Fruit fly (Drosophila melanogaster) whole organism, embryonic: ENCODE results near the gene CG14840.

Source experiments
- ATbp ChIP-seq: fragments of 200-800 bp; sonication (Bioruptor generic); optimal IDR thresholded peaks from 2 replicates; lab custom pipeline; 2017; ENCODE audit warnings: missing biosample characterization, mild to moderate bottlenecking, missing genetic modification characterization, missing genetic modification reagents
- Ada2b ChIP-seq: fragments of 200-800 bp; sonication (Bioruptor generic); IDR thresholded peaks from 2 replicates; pipeline ENCODE4 v1.3.6; 2022; ENCODE audit warnings: missing biosample characterization, missing genetic modification characterization
- BtbVII ChIP-seq: fragments of 200-800 bp; sonication (Bioruptor generic); optimal IDR thresholded peaks from 3 replicates; lab custom pipeline; 2017; ENCODE audit warnings: missing biosample characterization, mild to moderate bottlenecking, missing genetic modification characterization
- CG10267 ChIP-seq: fragments of 200-800 bp; sonication (Bioruptor generic); optimal IDR thresholded peaks from 2 replicates; lab custom pipeline; 2018; ENCODE audit warnings: missing biosample characterization, mild to moderate bottlenecking, missing genetic modification characterization, moderate library complexity
- CG10462 ChIP-seq: fragments of 200-800 bp; sonication (Bioruptor generic); optimal IDR thresholded peaks from 2 replicates; lab custom pipeline; 2016; ENCODE audit warnings: missing biosample characterization, missing genetic modification characterization
- CG10543 ChIP-seq: fragments of 200-800 bp; sonication (Bioruptor generic); optimal IDR thresholded peaks from 3 replicates; lab custom pipeline; 2017; ENCODE audit warnings: missing biosample characterization, mild to moderate bottlenecking, missing genetic modification characterization, moderate library complexity
- CG10979 ChIP-seq: fragments of 200-800 bp; sonication (Bioruptor generic); optimal IDR thresholded peaks from 2 replicates; lab custom pipeline; 2018; ENCODE audit warnings: missing biosample characterization, mild to moderate bottlenecking, missing genetic modification characterization, moderate library complexity
- CG11085 ChIP-seq: fragments of 200-800 bp; sonication (Bioruptor generic); IDR thresholded peaks from 2 replicates; pipeline ENCODE4 v1.3.6; 2022; ENCODE audit warnings: missing biosample characterization, missing genetic modification characterization
- CG12942 ChIP-seq: fragments of 200-800 bp; sonication (Bioruptor generic); optimal IDR thresholded peaks from 3 replicates; lab custom pipeline; 2016; ENCODE audit warnings: missing biosample characterization, missing genetic modification characterization
- CG13287 ChIP-seq: fragments of 200-800 bp; sonication (Bioruptor generic); IDR thresholded peaks from 2 replicates; pipeline ENCODE4 v1.3.6; 2022; ENCODE audit warnings: missing biosample characterization, missing genetic modification characterization; ENCODE audit not compliant: partially characterized antibody
- CG15073 ChIP-seq: fragments of 200-800 bp; sonication (Bioruptor generic); optimal IDR thresholded peaks from 2 replicates; lab custom pipeline; 2016; ENCODE audit warnings: missing biosample characterization, missing genetic modification characterization
- CG15269 ChIP-seq: fragments of 200-800 bp; sonication (Bioruptor generic); optimal IDR thresholded peaks from 2 replicates; lab custom pipeline; 2018; ENCODE audit warnings: missing biosample characterization, mild to moderate bottlenecking, missing genetic modification characterization, moderate library complexity
- CG17328 ChIP-seq: fragments of 200-800 bp; sonication (Bioruptor generic); IDR thresholded peaks from 2 replicates; pipeline ENCODE4 v1.3.6; 2022; ENCODE audit warnings: missing biosample characterization, missing genetic modification characterization
- CG2712 ChIP-seq: fragments of 200-800 bp; optimal IDR thresholded peaks from 3 replicates; lab custom pipeline; 2019; ENCODE audit warnings: missing biosample characterization, mild to moderate bottlenecking, missing genetic modification characterization, moderate library complexity
- CG33557 ChIP-seq: fragments of 200-800 bp; sonication (Bioruptor generic); optimal IDR thresholded peaks from 2 replicates; lab custom pipeline; 2019; ENCODE audit warnings: missing biosample characterization, mild to moderate bottlenecking, missing genetic modification characterization, moderate library complexity
- CG34422 ChIP-seq: fragments of 200-800 bp; sonication (Bioruptor generic); IDR thresholded peaks from 3 replicates; pipeline ENCODE4 v1.3.6; 2022; ENCODE audit warnings: missing biosample characterization, missing genetic modification characterization
- CG42726 ChIP-seq: fragments of 200-800 bp; sonication (Bioruptor generic); IDR thresholded peaks from 2 replicates; pipeline ENCODE4 v1.3.6; 2022; ENCODE audit warnings: missing biosample characterization, missing genetic modification characterization; ENCODE audit not compliant: partially characterized antibody
- CG4360 ChIP-seq: fragments of 200-800 bp; sonication (Bioruptor generic); IDR thresholded peaks from 2 replicates; pipeline ENCODE4 v1.3.6; 2022; ENCODE audit warnings: missing biosample characterization, missing genetic modification characterization
- CG43689 ChIP-seq: fragments of 200-800 bp; sonication (Bioruptor generic); IDR thresholded peaks from 2 replicates; pipeline ENCODE4 v1.3.6; 2022; ENCODE audit warnings: missing biosample characterization, missing genetic modification characterization
- CG4707 ChIP-seq: fragments of 200-800 bp; sonication (Bioruptor generic); optimal IDR thresholded peaks from 2 replicates; lab custom pipeline; 2018; ENCODE audit warnings: missing biosample characterization, mild to moderate bottlenecking, missing genetic modification characterization, moderate library complexity
- CG6272 ChIP-seq: fragments of 200-800 bp; sonication (Bioruptor generic); IDR thresholded peaks from 2 replicates; pipeline ENCODE4 v1.3.6; 2022; ENCODE audit warnings: missing biosample characterization, missing genetic modification characterization
- CG8765 ChIP-seq: fragments of 200-800 bp; sonication (Bioruptor generic); IDR thresholded peaks from 2 replicates; pipeline ENCODE4 v1.3.6; 2022; ENCODE audit warnings: missing biosample characterization, missing genetic modification characterization
- CG9797 ChIP-seq: fragments of 200-800 bp; sonication (Bioruptor generic); optimal IDR thresholded peaks from 3 replicates; lab custom pipeline; 2018; ENCODE audit warnings: missing biosample characterization, mild to moderate bottlenecking, missing genetic modification characterization
- Deaf1 ChIP-seq: fragments of 200-800 bp; optimal IDR thresholded peaks from 3 replicates; lab custom pipeline; 2019; ENCODE audit warnings: missing biosample characterization, mild to moderate bottlenecking, missing genetic modification characterization, moderate library complexity
- E2f2 ChIP-seq: fragments of 200-800 bp; sonication (Bioruptor generic); IDR thresholded peaks from 2 replicates; pipeline ENCODE4 v1.3.6; 2022; ENCODE audit warnings: missing biosample characterization, missing genetic modification characterization
- Ets65A ChIP-seq: fragments of 200-800 bp; sonication (Bioruptor generic); peaks from one replicate; lab custom pipeline; 2016; ENCODE audit warnings: missing biosample characterization, missing genetic modification characterization
- H15 ChIP-seq: fragments of 200-800 bp; sonication (Bioruptor generic); IDR thresholded peaks from 3 replicates; pipeline ENCODE4 v1.3.6; 2022; ENCODE audit warnings: missing biosample characterization, missing genetic modification characterization
- Hr78 ChIP-seq, 2 experiments: fragments of 200-800 bp in 1 of 2; fragments of >200 bp in 1 of 2; sonication (Bioruptor generic) in 1 of 2; optimal IDR thresholded peaks; 2 replicates each; lab custom pipeline; 2017 to 2019; ENCODE audit warnings: missing biosample characterization in 2 of 2, missing genetic modification characterization in 2 of 2, mild to moderate bottlenecking in 1 of 2, moderate library complexity in 1 of 2
- NC2β ChIP-seq: fragments of 200-800 bp; sonication (Bioruptor generic); optimal IDR thresholded peaks from 2 replicates; lab custom pipeline; 2016; ENCODE audit warnings: missing biosample characterization, missing genetic modification characterization
- Nf-YB ChIP-seq: fragments of 200-800 bp; sonication (Bioruptor generic); optimal IDR thresholded peaks from 3 replicates; lab custom pipeline; 2019; ENCODE audit warnings: missing biosample characterization, mild to moderate bottlenecking, missing genetic modification characterization, moderate library complexity
- Sin3A ChIP-seq: fragments of >200 bp; optimal IDR thresholded peaks from 2 replicates; lab custom pipeline; 2018
- Ssrp ChIP-seq: fragments of 200-800 bp; sonication (Bioruptor generic); optimal IDR thresholded peaks from 2 replicates; lab custom pipeline; 2018; ENCODE audit warnings: missing biosample characterization, mild to moderate bottlenecking, missing genetic modification characterization, moderate library complexity
- TFAM ChIP-seq: fragments of 200-800 bp; sonication (Bioruptor generic); optimal IDR thresholded peaks from 2 replicates; lab custom pipeline; 2017; ENCODE audit warnings: missing biosample characterization, missing genetic modification characterization, inconsistent platforms
- ase ChIP-seq: fragments of 200-800 bp; sonication (Bioruptor generic); IDR thresholded peaks from 3 replicates; pipeline ENCODE4 v1.3.6; 2022; ENCODE audit warnings: missing biosample characterization, missing genetic modification characterization
- az2 ChIP-seq: fragments of 200-800 bp; sonication (Bioruptor generic); optimal IDR thresholded peaks from 3 replicates; lab custom pipeline; 2016; ENCODE audit warnings: missing biosample characterization, missing genetic modification characterization
- bab2 ChIP-seq: fragments of 200-800 bp; sonication (Bioruptor generic); optimal IDR thresholded peaks from 2 replicates; lab custom pipeline; 2016; ENCODE audit warnings: missing biosample characterization, missing genetic modification characterization
- br ChIP-seq: fragments of >200 bp; optimal IDR thresholded peaks from 2 replicates; lab custom pipeline; 2017
- btn ChIP-seq: fragments of 200-800 bp; sonication (Bioruptor generic); optimal IDR thresholded peaks from 2 replicates; lab custom pipeline; 2016; ENCODE audit warnings: missing biosample characterization, missing genetic modification characterization
- chinmo ChIP-seq: fragments of 200-800 bp; sonication (Bioruptor generic); IDR thresholded peaks from 4 replicates; pipeline ENCODE4 v1.3.6; 2022; ENCODE audit warnings: missing biosample characterization, missing genetic modification characterization; ENCODE audit not compliant: partially characterized antibody
- fd64A ChIP-seq: fragments of 200-800 bp; sonication (Bioruptor generic); optimal IDR thresholded peaks from 3 replicates; lab custom pipeline; 2018; ENCODE audit warnings: missing biosample characterization, mild to moderate bottlenecking, missing genetic modification characterization
- fru ChIP-seq: fragments of >200 bp; optimal IDR thresholded peaks from 2 replicates; lab custom pipeline; 2017
- fu2 ChIP-seq: fragments of 200-800 bp; sonication (Bioruptor generic); optimal IDR thresholded peaks from 2 replicates; lab custom pipeline; 2016; ENCODE audit warnings: missing biosample characterization, missing genetic modification characterization
- grn ChIP-seq: fragments of 200-800 bp; sonication (Bioruptor generic); optimal IDR thresholded peaks from 3 replicates; lab custom pipeline; 2017; ENCODE audit warnings: missing biosample characterization, missing genetic modification characterization
- p53 ChIP-seq: fragments of 200-800 bp; sonication (Bioruptor generic); optimal IDR thresholded peaks from 2 replicates; lab custom pipeline; 2016; ENCODE audit warnings: missing biosample characterization, missing genetic modification characterization
- pum ChIP-seq: fragments of 200-800 bp; sonication (Bioruptor generic); optimal IDR thresholded peaks from 2 replicates; lab custom pipeline; 2016; ENCODE audit warnings: missing biosample characterization, missing genetic modification characterization
- repo ChIP-seq: fragments of 200-800 bp; sonication (Bioruptor generic); optimal IDR thresholded peaks from 2 replicates; lab custom pipeline; 2016; ENCODE audit warnings: missing biosample characterization, missing genetic modification characterization
- scrt ChIP-seq: fragments of 200-800 bp; sonication (Bioruptor generic); optimal IDR thresholded peaks from 2 replicates; lab custom pipeline; 2018; ENCODE audit warnings: missing biosample characterization, mild to moderate bottlenecking, missing genetic modification characterization, moderate library complexity
- slbo ChIP-seq: fragments of 200-800 bp; sonication (Bioruptor generic); IDR thresholded peaks from 2 replicates; pipeline ENCODE4 v1.3.6; 2022; ENCODE audit warnings: missing biosample characterization, missing genetic modification characterization
- stc ChIP-seq: fragments of 200-800 bp; sonication (Bioruptor generic); IDR thresholded peaks from 2 replicates; pipeline ENCODE4 v1.3.6; 2022; ENCODE audit warnings: missing biosample characterization, missing genetic modification characterization
- unpg ChIP-seq: fragments of 200-800 bp; sonication (Bioruptor generic); optimal IDR thresholded peaks from 3 replicates; lab custom pipeline; 2018; ENCODE audit warnings: missing biosample characterization, mild to moderate bottlenecking, missing genetic modification characterization, moderate library complexity
- zen ChIP-seq: fragments of 200-800 bp; sonication (Bioruptor generic); optimal IDR thresholded peaks from 3 replicates; lab custom pipeline; 2018; ENCODE audit warnings: missing biosample characterization, mild to moderate bottlenecking, missing genetic modification characterization, moderate library complexity

CG14840 gene

dm6 chr3R:14278523-14279303 lies 17.7 kb upstream of the CG14840 start (continued):
- TF ChIP-seq fru (lab: Kevin White, UChicago) (no peak), CG34422 (no peak), H15 (GFP tag; lab: Robert Waterston, UW) (no peak), TFAM (no peak), CG10543 (GFP tag; lab: Kevin White, UChicago) (no peak), btn (GFP tag; lab: Kevin White, UChicago) (no peak), Nf-YB (GFP tag; lab: Kevin White, UChicago) (no peak), CG33557 (GFP tag; lab: Kevin White, UChicago) (no peak), unpg (peak; percentile 27), repo (no peak), CG43689 (GFP tag; lab: Robert Waterston, UW) (no peak), CG15269 (no peak), CG9797 (GFP tag; lab: Kevin White, UChicago) (no peak), CG42726 (GFP tag; lab: Robert Waterston, UW) (no peak), CG12942 (GFP tag; lab: Kevin White, UChicago) (no peak), az2 (GFP tag; lab: Kevin White, UChicago) (no peak), stc (GFP tag; lab: Robert Waterston, UW) (no peak), CG2712 (no peak), CG10462 (no peak), Deaf1 (tag; lab: Kevin White, UChicago) (peak; percentile 4), ATbp (no peak), pum (GFP tag; lab: Kevin White, UChicago) (no peak), ase (GFP tag; lab: Robert Waterston, UW) (no peak), E2f2 (GFP tag; lab: Robert Waterston, UW) (no peak), Hr78 (GFP tag; optimal IDR thresholded peaks at IDR 0.05; lab: Kevin White, UChicago) (no peak), br (lab: Kevin White, UChicago) (no peak), CG8765 (GFP tag; lab: Robert Waterston, UW) (no peak), CG15073 (GFP tag; lab: Kevin White, UChicago) (no peak), slbo (GFP tag; lab: Robert Waterston, UW) (0 out of 2 replicates have a peak, but pooled peaks have one; percentile 23), fd64A (GFP tag; lab: Kevin White, UChicago) (no peak), Ada2b (GFP tag; lab: Robert Waterston, UW) (0 out of 2 replicates have a peak, but pooled peaks have one; percentile 5), CG4707 (GFP tag; lab: Kevin White, UChicago) (no peak), CG10979 (tag; lab: Kevin White, UChicago) (no peak), Ets65A (GFP tag; lab: Kevin White, UChicago) (peak; percentile 46), CG4360 (GFP tag; lab: Robert Waterston, UW) (peak; percentile 98), grn (GFP tag; lab: Kevin White, UChicago) (no peak), scrt (GFP tag; lab: Kevin White, UChicago) (no peak), bab2 (GFP tag; lab: Kevin White, UChicago) (no peak), BtbVII (GFP tag; lab: Kevin White, UChicago) (no peak), chinmo (0 out of 4 replicates have a peak, but pooled peaks have one; percentile 59), Sin3A (lab: Kevin White, UChicago) (no peak), CG6272 (no peak), fu2 (GFP tag; lab: Kevin White, UChicago) (no peak), CG11085 (GFP tag; lab: Robert Waterston, UW) (no peak), CG13287 (GFP tag; lab: Robert Waterston, UW) (no peak), NC2β (GFP tag; lab: Kevin White, UChicago) (no peak), Ssrp (tag; lab: Kevin White, UChicago) (peak; percentile 8), zen (tag; lab: Kevin White, UChicago) (no peak), CG10267 (tag; lab: Kevin White, UChicago) (no peak), p53 (GFP tag; lab: Kevin White, UChicago) (no peak), CG17328 (GFP tag; lab: Robert Waterston, UW) (no peak)
